Fruit fly (Drosophila melanogaster) whole organism, wandering third instar larva: ENCODE results near the gene MICU3.
A peak's percentile ranks its signal among the peaks of the same experiment; 100 is the strongest.

Experiments used
- Abd-B ChIP-seq: fragments of >200 bp; optimal IDR thresholded peaks from 2 replicates; lab custom pipeline; 2017; ENCODE audit warnings: missing biosample characterization, missing genetic modification characterization
- CG32264 ChIP-seq: fragments of 200-800 bp; sonication (Bioruptor generic); optimal IDR thresholded peaks from 2 replicates; lab custom pipeline; 2016; ENCODE audit warnings: missing biosample characterization, missing genetic modification characterization
- Dfd ChIP-seq: fragments of >200 bp; optimal IDR thresholded peaks from 2 replicates; lab custom pipeline; 2017; ENCODE audit warnings: missing biosample characterization, missing genetic modification characterization
- Dif ChIP-seq: fragments of 200-275, 200-300 bp; sonication (Bioruptor generic); optimal IDR thresholded peaks from 2 replicates; lab custom pipeline; 2018; ENCODE audit warnings: missing biosample characterization, missing genetic modification characterization; ENCODE audit not compliant: partially characterized antibody
- Hr78 ChIP-seq: fragments of >200 bp; optimal IDR thresholded peaks from 2 replicates; lab custom pipeline; 2017; ENCODE audit warnings: missing biosample characterization, missing genetic modification characterization
- Myc ChIP-seq: fragments of >200 bp; optimal IDR thresholded peaks from 2 replicates; lab custom pipeline; 2017
- N ChIP-seq: fragments of >200 bp; optimal IDR thresholded peaks from 2 replicates; lab custom pipeline; 2018; ENCODE audit warnings: missing biosample characterization, missing external identifiers, missing genetic modification characterization
- OdsH ChIP-seq: fragments of 200-800 bp; sonication (Bioruptor generic); optimal IDR thresholded peaks from 2 replicates; lab custom pipeline; 2016; ENCODE audit warnings: missing biosample characterization, mild to moderate bottlenecking, missing genetic modification characterization
- Rel ChIP-seq, 2 experiments: fragments of 200-800 bp; sonication (Bioruptor generic) in 1 of 2; optimal IDR thresholded peaks; 2 replicates in 1 of 2; 3 replicates in 1 of 2; lab custom pipeline; 2016 to 2019; ENCODE audit warnings: mild to moderate bottlenecking in 2 of 2, missing biosample characterization in 2 of 2, missing genetic modification characterization in 2 of 2, moderate library complexity in 1 of 2
- brk ChIP-seq: fragments of 200-800 bp; sonication (Bioruptor generic); optimal IDR thresholded peaks from 2 replicates; lab custom pipeline; 2016; ENCODE audit warnings: missing biosample characterization, mild to moderate bottlenecking, missing genetic modification characterization
- dmrt93B ChIP-seq: fragments of 200-800 bp; sonication (Bioruptor generic); optimal IDR thresholded peaks from 2 replicates; lab custom pipeline; 2018; ENCODE audit warnings: missing biosample characterization, mild to moderate bottlenecking, missing genetic modification characterization
- foxo ChIP-seq, 2 experiments: fragments of 200-800 bp; sonication (Bioruptor generic); optimal IDR thresholded peaks; 2 replicates in 1 of 2; 3 replicates in 1 of 2; lab custom pipeline; 2016 to 2017; ENCODE audit warnings: missing biosample characterization in 2 of 2, missing genetic modification characterization in 2 of 2
- fru ChIP-seq: fragments of 200-800 bp; sonication (Bioruptor generic); optimal IDR thresholded peaks from 3 replicates; lab custom pipeline; 2016; ENCODE audit warnings: missing biosample characterization, mild to moderate bottlenecking, missing genetic modification characterization
- sage ChIP-seq: fragments of 200-800 bp; sonication (Bioruptor generic); optimal IDR thresholded peaks from 2 replicates; lab custom pipeline; 2016; ENCODE audit warnings: missing biosample characterization, mild to moderate bottlenecking, missing genetic modification characterization
- tai ChIP-seq: sonication (Bioruptor generic); optimal IDR thresholded peaks from 2 replicates; lab custom pipeline; 2016; ENCODE audit warnings: missing biosample characterization, missing genetic modification characterization
- woc ChIP-seq: sonication (Bioruptor generic); optimal IDR thresholded peaks from 2 replicates; lab custom pipeline; 2016; ENCODE audit warnings: missing biosample characterization, mild to moderate bottlenecking, missing genetic modification characterization

Gene MICU3

DNA sequence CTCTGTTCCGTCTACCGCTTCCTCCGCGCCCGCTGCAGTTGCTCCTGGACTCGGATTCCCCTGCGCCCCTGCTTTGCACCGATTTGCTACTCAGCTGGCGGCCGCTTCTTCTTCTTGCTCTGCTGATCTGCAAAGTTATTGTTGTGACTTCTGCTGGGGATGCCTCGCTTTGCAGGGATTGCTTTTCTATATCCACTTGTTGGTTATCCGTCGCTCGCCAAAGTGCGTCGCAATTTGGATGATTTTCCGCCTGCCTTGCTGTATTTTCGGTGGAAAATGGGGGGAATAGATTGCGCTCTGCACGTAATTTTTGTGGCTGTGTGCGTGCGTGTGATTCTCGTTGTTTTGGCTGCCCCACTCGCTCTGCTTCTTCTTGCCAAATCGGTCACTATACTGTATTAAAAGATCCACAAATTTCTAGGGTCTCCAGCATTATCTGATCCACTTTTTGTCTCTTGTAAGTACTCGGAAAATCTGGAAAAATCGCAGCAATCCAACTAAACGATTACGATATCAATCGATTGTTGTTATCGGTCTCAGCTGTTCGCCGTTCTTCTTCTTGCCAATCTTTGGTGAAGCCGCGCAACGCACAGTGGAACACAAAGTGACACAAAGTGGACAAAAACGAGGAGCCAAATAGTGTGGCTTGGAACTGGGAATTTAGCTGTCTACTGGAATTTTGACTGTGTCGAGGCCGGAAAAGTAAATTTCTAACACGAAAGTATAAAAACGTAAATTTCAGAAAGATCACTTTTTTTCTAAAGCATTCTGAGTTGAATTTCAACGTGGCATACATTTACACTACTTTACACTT, 56.0 kb downstream of the MICU3 start, which contains the start of gene ClpX:
ClpX (minus strand) TSS at position 764 of the 814 bp plus-strand sequence.
- TF ChIP-seq Myc (peak; percentile 77), Dif (GFP tag; lab: Kevin White, UChicago) (no peak), tai (no peak), N (GFP tag; lab: Kevin White, UChicago) (no peak), Abd-B (GFP tag; lab: Kevin White, UChicago) (no peak), foxo (GFP tag; optimal IDR thresholded peaks at IDR 0.05; lab: Kevin White, UChicago) (no peak), brk (GFP tag; lab: Kevin White, UChicago) (no peak), OdsH (no peak), sage (GFP tag; lab: Kevin White, UChicago) (no peak), Dfd (GFP tag; lab: Kevin White, UChicago) (no peak), woc (peak; percentile 77), Rel (GFP tag; optimal IDR thresholded peaks at IDR 0.05; lab: Kevin White, UChicago) (no peak), Rel (tag; optimal IDR thresholded peaks at IDR 0.05; lab: Kevin White, UChicago) (peak; percentile 63), dmrt93B (GFP tag; lab: Kevin White, UChicago) (no peak), Hr78 (GFP tag; lab: Kevin White, UChicago) (no peak), fru (GFP tag; lab: Kevin White, UChicago) (no peak), CG32264 (no peak)
